Worm (Caenorhabditis elegans) whole organism, L1 larva: ENCODE measurements around the gene M106.3.

ENCODE experiments used
- C04F5.9 ChIP-seq: sonication (generic microtip); optimal IDR thresholded peaks from 2 replicates; lab custom pipeline; 2016; ENCODE audit warnings: missing genetic modification characterization, missing compliant biosample characterization
- C16A3.4 ChIP-seq: fragments of 150-350 bp; optimal IDR thresholded peaks from 2 replicates; lab custom pipeline; 2014; ENCODE audit warnings: missing biosample characterization, missing genetic modification characterization
- C34B4.2 ChIP-seq: sonication (generic microtip); optimal IDR thresholded peaks from 2 replicates; lab custom pipeline; 2017; ENCODE audit warnings: mild to moderate bottlenecking, missing genetic modification characterization, missing compliant biosample characterization
- ama-1 ChIP-seq: fragments of 150-350 bp; optimal IDR thresholded peaks from 2 replicates; lab custom pipeline; 2014
- ceh-8 ChIP-seq: fragments of 200-800 bp; sonication (Bioruptor generic); optimal IDR thresholded peaks from 2 replicates; lab custom pipeline; 2018; ENCODE audit warnings: mild to moderate bottlenecking, missing genetic modification characterization, moderate library complexity, missing compliant biosample characterization
- ceh-82 ChIP-seq, 3 experiments: fragments of 150-350 bp in 1 of 3; sonication (generic microtip) in 2 of 3; optimal IDR thresholded peaks; 2 replicates each; lab custom pipeline; 2014 to 2017; ENCODE audit warnings: missing biosample characterization in 3 of 3, missing genetic modification characterization in 3 of 3
- ceh-88 ChIP-seq: fragments of 200-800 bp; sonication (Bioruptor generic); IDR thresholded peaks from 2 replicates; pipeline ENCODE4 v1.3.6; 2022; ENCODE audit warnings: missing genetic modification characterization, missing compliant biosample characterization
- ces-1 ChIP-seq: fragments of 150-350 bp; optimal IDR thresholded peaks from 2 replicates; lab custom pipeline; 2014; ENCODE audit warnings: missing biosample characterization, missing genetic modification reagents, missing genetic modification characterization
- dpl-1 ChIP-seq, 3 experiments: fragments of 150-350 bp in 2 of 3; sonication (generic microtip) in 1 of 3; optimal IDR thresholded peaks; 2 replicates each; lab custom pipeline; 2014 to 2017; ENCODE audit warnings: missing biosample characterization in 3 of 3, missing genetic modification characterization in 3 of 3, missing genetic modification reagents in 3 of 3
- dsc-1 ChIP-seq: sonication (generic microtip); optimal IDR thresholded peaks from 2 replicates; lab custom pipeline; 2016; ENCODE audit warnings: mild to moderate bottlenecking, missing genetic modification characterization, missing compliant biosample characterization
- efl-3 ChIP-seq: fragments of 200-800 bp; sonication (Bioruptor generic); optimal IDR thresholded peaks from 2 replicates; lab custom pipeline; 2018; ENCODE audit warnings: mild to moderate bottlenecking, missing genetic modification characterization, missing compliant biosample characterization
- egl-27 ChIP-seq, 2 experiments: fragments of 150-350 bp in 1 of 2; sonication (generic microtip); optimal IDR thresholded peaks; 3 replicates each; lab custom pipeline; 2017 to 2018; ENCODE audit warnings: missing biosample characterization in 2 of 2, missing genetic modification characterization in 2 of 2, missing genetic modification reagents in 2 of 2
- elt-2 ChIP-seq: sonication (generic microtip); optimal IDR thresholded peaks from 2 replicates; lab custom pipeline; 2016; ENCODE audit warnings: missing genetic modification characterization, mild to moderate bottlenecking, inconsistent platforms, missing compliant biosample characterization, missing genetic modification reagents
- elt-3 ChIP-seq, 6 experiments: fragments of 150-350 bp in 1 of 6; sonication (generic microtip); optimal IDR thresholded peaks; 2 replicates each; lab custom pipeline; 2017 to 2018; ENCODE audit warnings: missing biosample characterization in 6 of 6, missing genetic modification characterization in 6 of 6, inconsistent platforms in 1 of 6
- ets-5 ChIP-seq: fragments of 200-800 bp; sonication (Bioruptor generic); IDR thresholded peaks from 2 replicates; pipeline ENCODE4 v1.3.6; 2022; ENCODE audit warnings: missing genetic modification characterization, missing compliant biosample characterization
- fkh-10 ChIP-seq: sonication (generic microtip); optimal IDR thresholded peaks from 2 replicates; lab custom pipeline; 2017; ENCODE audit warnings: missing biosample characterization, missing genetic modification reagents, missing genetic modification characterization
- fkh-8 ChIP-seq: sonication (generic microtip); optimal IDR thresholded peaks from 2 replicates; lab custom pipeline; 2016; ENCODE audit warnings: mild to moderate bottlenecking, missing genetic modification characterization, missing compliant biosample characterization
- grh-1 ChIP-seq: fragments of 200-800 bp; sonication (Bioruptor generic); IDR thresholded peaks from 2 replicates; pipeline ENCODE4 v1.3.6; 2022; ENCODE audit warnings: missing genetic modification reagents, missing genetic modification characterization, missing compliant biosample characterization
- hlh-17 ChIP-seq: fragments of 200-800 bp; sonication (Bioruptor generic); optimal IDR thresholded peaks from 2 replicates; lab custom pipeline; 2018; ENCODE audit warnings: missing genetic modification characterization, mild to moderate bottlenecking, missing compliant biosample characterization, moderate library complexity, borderline replicate concordance
- hlh-4 ChIP-seq: sonication (generic microtip); optimal IDR thresholded peaks from 2 replicates; lab custom pipeline; 2016; ENCODE audit warnings: mild to moderate bottlenecking, missing genetic modification characterization, missing compliant biosample characterization
- irx-1 ChIP-seq: sonication (generic microtip); optimal IDR thresholded peaks from 2 replicates; lab custom pipeline; 2016; ENCODE audit warnings: missing genetic modification characterization, missing compliant biosample characterization
- lin-13 ChIP-seq: fragments of 150-350 bp; optimal IDR thresholded peaks from 2 replicates; lab custom pipeline; 2014; ENCODE audit warnings: missing biosample characterization, missing genetic modification reagents, missing genetic modification characterization
- lin-15B ChIP-seq: fragments of 150-350 bp; sonication (generic microtip); optimal IDR thresholded peaks from 3 replicates; lab custom pipeline; 2014; ENCODE audit warnings: missing biosample characterization, missing genetic modification characterization
- lin-39 ChIP-seq: fragments of 150-350 bp; optimal IDR thresholded peaks from 2 replicates; lab custom pipeline; 2014; ENCODE audit warnings: missing biosample characterization, missing genetic modification reagents, missing genetic modification characterization
- lir-3 ChIP-seq: sonication (generic microtip); optimal IDR thresholded peaks from 2 replicates; lab custom pipeline; 2016; ENCODE audit warnings: mild to moderate bottlenecking, missing genetic modification characterization, moderate library complexity, missing compliant biosample characterization; ENCODE audit not compliant: poor library complexity
- mab-9 ChIP-seq: fragments of 200-800 bp; sonication (Bioruptor generic); IDR thresholded peaks from 2 replicates; pipeline ENCODE4 v1.3.6; 2022; ENCODE audit warnings: missing genetic modification reagents, missing genetic modification characterization, missing compliant biosample characterization
- mef-2 ChIP-seq: fragments of 150-350 bp; optimal IDR thresholded peaks from 2 replicates; lab custom pipeline; 2014; ENCODE audit warnings: missing biosample characterization, missing genetic modification characterization
- mep-1 ChIP-seq: fragments of 150-350 bp; optimal IDR thresholded peaks from 2 replicates; lab custom pipeline; 2014; ENCODE audit warnings: missing biosample characterization, missing genetic modification characterization
- nhr-19 ChIP-seq: fragments of 200-800 bp; sonication (Bioruptor generic); conservative IDR thresholded peaks from 2 replicates; pipeline ENCODE4 v1.3.6; 2022; ENCODE audit warnings: missing genetic modification characterization, missing compliant biosample characterization
- nhr-20 ChIP-seq: sonication (generic microtip); optimal IDR thresholded peaks from 2 replicates; lab custom pipeline; 2016; ENCODE audit warnings: mild to moderate bottlenecking, missing genetic modification characterization, missing compliant biosample characterization
- nhr-28 ChIP-seq: fragments of 150-350 bp; optimal IDR thresholded peaks from 2 replicates; lab custom pipeline; 2014; ENCODE audit warnings: missing biosample characterization, missing genetic modification characterization
- nhr-47 ChIP-seq: sonication (generic microtip); optimal IDR thresholded peaks from 2 replicates; lab custom pipeline; 2016; ENCODE audit warnings: mild to moderate bottlenecking, missing genetic modification characterization, moderate library complexity, missing compliant biosample characterization
- nhr-71 ChIP-seq: sonication (generic microtip); optimal IDR thresholded peaks from 2 replicates; lab custom pipeline; 2016; ENCODE audit warnings: mild to moderate bottlenecking, missing genetic modification characterization, moderate library complexity, missing compliant biosample characterization
- nhr-77 ChIP-seq: fragments of 150-350 bp; optimal IDR thresholded peaks from 2 replicates; lab custom pipeline; 2014; ENCODE audit warnings: missing biosample characterization, missing genetic modification characterization
- nhr-84 ChIP-seq: sonication (generic microtip); optimal IDR thresholded peaks from 2 replicates; lab custom pipeline; 2017; ENCODE audit warnings: missing biosample characterization, missing genetic modification characterization
- nhr-90 ChIP-seq: sonication (generic microtip); optimal IDR thresholded peaks from 2 replicates; lab custom pipeline; 2016; ENCODE audit warnings: mild to moderate bottlenecking, missing genetic modification characterization, missing compliant biosample characterization; ENCODE audit not compliant: poor library complexity
- pag-3 ChIP-seq: sonication (generic microtip); optimal IDR thresholded peaks from 2 replicates; lab custom pipeline; 2017; ENCODE audit warnings: missing genetic modification characterization, mild to moderate bottlenecking, missing compliant biosample characterization, antibody characterized with exemption, borderline replicate concordance; ENCODE audit not compliant: insufficient read depth
- pqm-1 ChIP-seq: sonication (generic microtip); optimal IDR thresholded peaks from 3 replicates; lab custom pipeline; 2017; ENCODE audit warnings: missing biosample characterization, missing genetic modification characterization
- rnt-1 ChIP-seq: sonication (generic microtip); optimal IDR thresholded peaks from 2 replicates; lab custom pipeline; 2016; ENCODE audit warnings: mild to moderate bottlenecking, missing genetic modification characterization, moderate library complexity, missing compliant biosample characterization
- sox-4 ChIP-seq: sonication (generic microtip); optimal IDR thresholded peaks from 2 replicates; lab custom pipeline; 2016; ENCODE audit warnings: missing genetic modification characterization, missing compliant biosample characterization
- sptf-1 ChIP-seq: fragments of 150-350 bp; optimal IDR thresholded peaks from 2 replicates; lab custom pipeline; 2014; ENCODE audit warnings: missing biosample characterization, missing genetic modification characterization
- sup-37 ChIP-seq: fragments of 200-800 bp; sonication (Bioruptor generic); optimal IDR thresholded peaks from 2 replicates; lab custom pipeline; 2018; ENCODE audit warnings: mild to moderate bottlenecking, missing genetic modification characterization, missing compliant biosample characterization
- swsn-7 ChIP-seq: sonication (generic microtip); optimal IDR thresholded peaks from 2 replicates; lab custom pipeline; 2016; ENCODE audit warnings: missing genetic modification characterization, missing compliant biosample characterization
- tlp-1 ChIP-seq: fragments of 150-350 bp; optimal IDR thresholded peaks from 2 replicates; lab custom pipeline; 2014; ENCODE audit warnings: missing biosample characterization, missing genetic modification characterization
- unc-130 ChIP-seq: fragments of 150-350 bp; optimal IDR thresholded peaks from 2 replicates; lab custom pipeline; 2017; ENCODE audit warnings: missing biosample characterization, missing genetic modification characterization, inconsistent platforms
- unc-30 ChIP-seq: sonication (generic microtip); optimal IDR thresholded peaks from 2 replicates; lab custom pipeline; 2017; ENCODE audit warnings: missing biosample characterization, missing genetic modification characterization
- unc-62 ChIP-seq: fragments of 150-350 bp; optimal IDR thresholded peaks from 2 replicates; lab custom pipeline; 2014; ENCODE audit warnings: missing biosample characterization, missing genetic modification reagents, missing genetic modification characterization
- unc-86 ChIP-seq: sonication (generic microtip); optimal IDR thresholded peaks from 2 replicates; lab custom pipeline; 2016; ENCODE audit warnings: missing genetic modification characterization, missing compliant biosample characterization
- unc-98 ChIP-seq: fragments of 200-800 bp; sonication (Bioruptor generic); IDR thresholded peaks from 2 replicates; pipeline ENCODE4 v1.3.6; 2022; ENCODE audit warnings: missing genetic modification characterization, missing compliant biosample characterization
- vab-15 ChIP-seq: sonication (generic microtip); optimal IDR thresholded peaks from 2 replicates; lab custom pipeline; 2017; ENCODE audit warnings: missing genotype, mild to moderate bottlenecking, missing genetic modification characterization, missing compliant biosample characterization
- zip-4 ChIP-seq: fragments of 200-800 bp; sonication (Bioruptor generic); optimal IDR thresholded peaks from 2 replicates; lab custom pipeline; 2018; ENCODE audit warnings: mild to moderate bottlenecking, missing genetic modification characterization, moderate library complexity, missing compliant biosample characterization
- ztf-4 ChIP-seq: fragments of 150-350 bp; optimal IDR thresholded peaks from 2 replicates; lab custom pipeline; 2014; ENCODE audit warnings: missing biosample characterization, missing genetic modification characterization

Gene M106.3

DNA sequence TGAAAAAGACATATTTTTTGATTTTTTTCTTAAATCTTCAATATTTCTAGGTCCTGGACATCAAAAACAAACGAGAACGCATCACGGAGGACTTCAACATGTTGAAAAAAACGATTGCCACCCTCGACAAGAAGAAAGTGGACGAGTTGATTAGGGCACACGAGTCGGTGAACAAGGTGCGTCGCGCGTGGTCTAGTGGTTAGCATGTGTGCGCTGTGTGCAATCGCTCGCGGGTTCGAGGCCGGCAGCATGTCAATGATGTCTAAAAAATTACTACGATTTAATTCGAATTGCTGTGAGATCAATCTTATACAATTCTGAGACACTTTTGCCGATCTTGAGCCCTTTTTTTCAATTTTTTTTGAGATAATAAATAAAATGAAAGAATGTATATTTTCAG, 20.6 kb downstream of the M106.3 start:
- TF ChIP-seq unc-62 (no peak), hlh-17 (GFP tag; lab: Kevin White, UChicago) (no peak), swsn-7 (tag; lab: Kevin White, UChicago) (peak; percentile 86), tlp-1 (tag; lab: Kevin White, UChicago) (no peak), fkh-10 (peak; percentile 78), nhr-28 (tag; lab: Kevin White, UChicago) (no peak), ceh-88 (GFP tag; lab: Robert Waterston, UW) (peak; percentile 59; the same call in 1 of the 2 replicates), grh-1 (GFP tag; lab: Robert Waterston, UW) (peak; percentile 46), unc-98 (GFP tag; lab: Robert Waterston, UW) (0 out of 2 replicates have a peak, but pooled peaks have one; percentile 25), mef-2 (tag; lab: Kevin White, UChicago) (peak; percentile 30), pqm-1 (no peak), fkh-8 (tag; lab: Kevin White, UChicago) (peak; percentile 82), vab-15 (peak; percentile 54), nhr-47 (tag; lab: Kevin White, UChicago) (peak; percentile 90), nhr-84 (tag; lab: Kevin White, UChicago) (no peak), sptf-1 (tag; lab: Kevin White, UChicago) (no peak), ama-1 (no peak), dsc-1 (tag; lab: Kevin White, UChicago) (peak; percentile 88), sup-37 (GFP tag; lab: Kevin White, UChicago) (no peak), dpl-1 (GFP tag; optimal IDR thresholded peaks at IDR 0.05; lab: Kevin White, UChicago) (peak; percentile 58 to 70 (median 69)), ceh-82 (tag; optimal IDR thresholded peaks at IDR 0.05; lab: Kevin White, UChicago) (peak; percentile 72 to 88 (median 82)), ets-5 (GFP tag; lab: Robert Waterston, UW) (no peak), unc-30 (no peak), efl-3 (GFP tag; lab: Kevin White, UChicago) (no peak), nhr-71 (tag; lab: Kevin White, UChicago) (peak; percentile 91), elt-2 (tag; lab: Kevin White, UChicago) (peak; percentile 55), hlh-4 (tag; lab: Kevin White, UChicago) (no peak), unc-86 (tag; lab: Kevin White, UChicago) (peak; percentile 62), ztf-4 (peak; percentile 58), rnt-1 (tag; lab: Kevin White, UChicago) (peak; percentile 93), ceh-8 (GFP tag; lab: Kevin White, UChicago) (peak; percentile 77), elt-3 (tag; optimal IDR thresholded peaks at IDR 0.05; lab: Kevin White, UChicago) (peak in 4 of 6 experiments; percentile 55 to 83 (median 64)), sox-4 (tag; lab: Kevin White, UChicago) (peak; percentile 66), zip-4 (peak; percentile 52), C16A3.4 (tag; lab: Kevin White, UChicago) (peak; percentile 88), nhr-77 (tag; lab: Kevin White, UChicago) (peak; percentile 63), nhr-20 (tag; lab: Kevin White, UChicago) (peak; percentile 88), irx-1 (tag; lab: Kevin White, UChicago) (peak; percentile 77), egl-27 (tag; optimal IDR thresholded peaks at IDR 0.05; lab: Kevin White, UChicago) (peak in 1 of 2 experiments; percentile 54), mab-9 (GFP tag; lab: Robert Waterston, UW) (peak; percentile 53; the same call in 1 of the 2 replicates), nhr-90 (tag; lab: Kevin White, UChicago) (peak; percentile 87), lin-15B (tag; lab: Kevin White, UChicago) (no peak), nhr-19 (GFP tag; lab: Robert Waterston, UW) (peak; percentile 85), unc-130 (tag; lab: Kevin White, UChicago) (peak; percentile 80), mep-1 (peak; percentile 82), pag-3 (tag; lab: Kevin White, UChicago) (no peak), lin-13 (GFP tag; lab: Kevin White, UChicago) (peak; percentile 84), C34B4.2 (tag; lab: Kevin White, UChicago) (no peak), ces-1 (no peak), C04F5.9 (tag; lab: Kevin White, UChicago) (peak; percentile 85), lir-3 (tag; lab: Kevin White, UChicago) (peak; percentile 76), lin-39 (no peak)
